Fruit fly (Drosophila melanogaster) whole organism, pupa: ENCODE measurements around the gene pb.

ENCODE experiments used
- CG10348 ChIP-seq: fragments of 200-800 bp; sonication (Bioruptor generic); IDR thresholded peaks from 2 replicates; pipeline ENCODE4 v1.3.6; 2022; ENCODE audit warnings: missing biosample characterization, missing genetic modification characterization
- CG12605 ChIP-seq: fragments of 200-800 bp; sonication (Bioruptor generic); IDR thresholded peaks from 2 replicates; pipeline ENCODE4 v1.3.6; 2022; ENCODE audit warnings: missing biosample characterization, missing genetic modification characterization
- CG13204 ChIP-seq: fragments of 200-800 bp; sonication (Bioruptor generic); optimal IDR thresholded peaks from 2 replicates; lab custom pipeline; 2018; ENCODE audit warnings: missing biosample characterization, mild to moderate bottlenecking, missing genetic modification characterization, moderate library complexity
- CG14655 ChIP-seq: fragments of 200-800 bp; sonication (Bioruptor generic); optimal IDR thresholded peaks from 3 replicates; lab custom pipeline; 2017; ENCODE audit warnings: mild to moderate bottlenecking, missing biosample characterization, missing genetic modification reagents, missing genetic modification characterization
- CG15710 ChIP-seq: fragments of 200-800 bp; sonication (Bioruptor generic); optimal IDR thresholded peaks from 2 replicates; lab custom pipeline; 2018; ENCODE audit warnings: missing biosample characterization, mild to moderate bottlenecking, missing genetic modification characterization, moderate library complexity
- CG17806 ChIP-seq: fragments of 200-800 bp; sonication (Bioruptor generic); optimal IDR thresholded peaks from 2 replicates; lab custom pipeline; 2018; ENCODE audit warnings: missing biosample characterization, mild to moderate bottlenecking, missing genetic modification characterization, moderate library complexity
- CG32121 ChIP-seq: fragments of 200-800 bp; sonication (Bioruptor generic); IDR thresholded peaks from 2 replicates; pipeline ENCODE4 v1.3.6; 2022; ENCODE audit warnings: missing biosample characterization, missing genetic modification characterization
- CG34367 ChIP-seq: fragments of 200-800 bp; sonication (Bioruptor generic); optimal IDR thresholded peaks from 2 replicates; lab custom pipeline; 2018; ENCODE audit warnings: missing biosample characterization, mild to moderate bottlenecking, missing genetic modification characterization
- CG4496 ChIP-seq: fragments of 200-800 bp; sonication (Bioruptor generic); IDR thresholded peaks from 3 replicates; pipeline ENCODE4 v1.3.6; 2022; ENCODE audit warnings: missing biosample characterization, missing genetic modification characterization
- CG8159 ChIP-seq: fragments of 200-800 bp; sonication (Bioruptor generic); optimal IDR thresholded peaks from 3 replicates; lab custom pipeline; 2018; ENCODE audit warnings: missing biosample characterization, mild to moderate bottlenecking, missing genetic modification characterization, moderate library complexity
- CG8301 ChIP-seq: fragments of 200-800 bp; sonication (Bioruptor generic); optimal IDR thresholded peaks from 2 replicates; lab custom pipeline; 2018; ENCODE audit warnings: missing biosample characterization, mild to moderate bottlenecking, missing genetic modification characterization
- CG9948 ChIP-seq: fragments of 200-800 bp; sonication (Bioruptor generic); optimal IDR thresholded peaks from 2 replicates; lab custom pipeline; 2018; ENCODE audit warnings: missing biosample characterization, mild to moderate bottlenecking, missing genetic modification characterization, moderate library complexity
- D1 ChIP-seq: fragments of 200-800 bp; sonication (Bioruptor generic); optimal IDR thresholded peaks from 2 replicates; lab custom pipeline; 2018; ENCODE audit warnings: missing biosample characterization, mild to moderate bottlenecking, missing genetic modification characterization, moderate library complexity
- EcR ChIP-seq: fragments of 200-800 bp; sonication (Bioruptor generic); optimal IDR thresholded peaks from 3 replicates; lab custom pipeline; 2019; ENCODE audit warnings: missing biosample characterization, missing genetic modification characterization, mild to moderate bottlenecking, moderate library complexity, missing genetic modification reagents
- Ets98B ChIP-seq: fragments of 200-800 bp; sonication (Bioruptor generic); IDR thresholded peaks from 2 replicates; pipeline ENCODE4 v1.3.6; 2022; ENCODE audit warnings: missing biosample characterization, missing genetic modification characterization
- Pif1A ChIP-seq: fragments of 200-800 bp; sonication (Bioruptor generic); optimal IDR thresholded peaks from 3 replicates; lab custom pipeline; 2016; ENCODE audit warnings: missing biosample characterization, missing genetic modification characterization
- Pif1B ChIP-seq: fragments of 200-800 bp; sonication (Bioruptor generic); optimal IDR thresholded peaks from 3 replicates; lab custom pipeline; 2016; ENCODE audit warnings: missing biosample characterization, missing genetic modification characterization
- Snoo ChIP-seq: fragments of 200-800 bp; sonication (Bioruptor generic); optimal IDR thresholded peaks from 3 replicates; lab custom pipeline; 2017; ENCODE audit warnings: missing biosample characterization, mild to moderate bottlenecking, missing genetic modification characterization, inconsistent platforms
- fd96Ca ChIP-seq: fragments of 200-800 bp; sonication (Bioruptor generic); IDR thresholded peaks from 3 replicates; pipeline ENCODE4 v1.3.6; 2022; ENCODE audit warnings: missing biosample characterization, missing genetic modification characterization
- gl ChIP-seq: fragments of 200-800 bp; sonication (Bioruptor generic); optimal IDR thresholded peaks from 2 replicates; lab custom pipeline; 2018; ENCODE audit warnings: missing biosample characterization, mild to moderate bottlenecking, missing genetic modification characterization
- rn ChIP-seq: fragments of 200-800 bp; sonication (Bioruptor generic); IDR thresholded peaks from 2 replicates; pipeline ENCODE4 v1.3.6; 2022; ENCODE audit warnings: missing biosample characterization, missing genetic modification characterization

The pb gene

dm6 chr3R:6696221-6696749 lies 45.6 kb downstream of the pb start, which contains the start of gene Ccp84Ac:
Gene Ccp84Ac, minus strand, starts transcription at chr3R:6696271.
- TF ChIP-seq Snoo (tag; lab: Kevin White, UChicago) (no peak), CG8159 (tag; lab: Kevin White, UChicago) (no peak), CG15710 (tag; lab: Kevin White, UChicago) (no peak), CG32121 (GFP tag; lab: Robert Waterston, UW) (no peak), CG9948 (tag; lab: Kevin White, UChicago) (no peak), CG34367 (tag; lab: Kevin White, UChicago) (no peak), gl (tag; lab: Kevin White, UChicago) (no peak), rn (no peak), CG10348 (GFP tag; lab: Robert Waterston, UW) (no peak), CG12605 (GFP tag; lab: Robert Waterston, UW) (no peak), CG17806 (tag; lab: Kevin White, UChicago) (no peak), Ets98B (GFP tag; lab: Robert Waterston, UW) (no peak), D1 (no peak), CG4496 (GFP tag; lab: Robert Waterston, UW) (no peak)

dm6 chr3R:6692432-6692831 lies 49.4 kb downstream of the pb start, which contains the start of gene Ccp84Ad:
Gene Ccp84Ad, plus strand, starts transcription at chr3R:6692732.
- TF ChIP-seq Ets98B (GFP tag; lab: Robert Waterston, UW) = no peak
- TF ChIP-seq CG15710 (tag; lab: Kevin White, UChicago) = no peak
- no peak for TF ChIP-seq CG10348 (GFP tag; lab: Robert Waterston, UW)
- no peak for TF ChIP-seq Snoo (tag; lab: Kevin White, UChicago)
- TF ChIP-seq CG8159 (tag; lab: Kevin White, UChicago) = no peak
- no peak for TF ChIP-seq Pif1B (GFP tag; lab: Kevin White, UChicago)
- TF ChIP-seq CG14655 (GFP tag; lab: Kevin White, UChicago) = no peak
- TF ChIP-seq CG32121 (GFP tag; lab: Robert Waterston, UW) = no peak
- TF ChIP-seq CG13204 (GFP tag; lab: Kevin White, UChicago) = no peak
- TF ChIP-seq EcR = no peak
- no peak for TF ChIP-seq gl (tag; lab: Kevin White, UChicago)
- TF ChIP-seq CG8301 (tag; lab: Kevin White, UChicago) = no peak

- no peak for TF ChIP-seq EcR
- TF ChIP-seq CG15710 (tag; lab: Kevin White, UChicago) = no peak
- TF ChIP-seq Snoo (tag; lab: Kevin White, UChicago) = no peak
- no peak for TF ChIP-seq gl (tag; lab: Kevin White, UChicago)
- no peak for TF ChIP-seq CG9948 (tag; lab: Kevin White, UChicago)
- no peak for TF ChIP-seq Pif1B (GFP tag; lab: Kevin White, UChicago)
- TF ChIP-seq CG14655 (GFP tag; lab: Kevin White, UChicago) = no peak
- TF ChIP-seq CG8301 (tag; lab: Kevin White, UChicago) = no peak
- no peak for TF ChIP-seq CG12605 (GFP tag; lab: Robert Waterston, UW)
- no peak for TF ChIP-seq CG32121 (GFP tag; lab: Robert Waterston, UW)
- TF ChIP-seq fd96Ca (GFP tag; lab: Robert Waterston, UW) = no peak
- TF ChIP-seq CG34367 (tag; lab: Kevin White, UChicago) = no peak
- no peak for TF ChIP-seq CG4496 (GFP tag; lab: Robert Waterston, UW)
- no peak for TF ChIP-seq Ets98B (GFP tag; lab: Robert Waterston, UW)
- TF ChIP-seq CG8159 (tag; lab: Kevin White, UChicago) = no peak
- no peak for TF ChIP-seq Pif1A (GFP tag; lab: Kevin White, UChicago)
- no peak for TF ChIP-seq rn
- TF ChIP-seq D1 = no peak
- TF ChIP-seq CG17806 (tag; lab: Kevin White, UChicago) = no peak
Measured at dm6 chr3R:6691658-6692057, 50.2 kb downstream of the pb start, which contains the start of gene Ccp84Ae. Gene Ccp84Ae, minus strand, starts transcription at chr3R:6691758.

dm6 chr3R:6690139-6690538 lies 51.7 kb downstream of the pb start, which contains the start of gene Ccp84Af:
Gene Ccp84Af, minus strand, starts transcription at chr3R:6690239.
- no peak for TF ChIP-seq CG15710 (tag; lab: Kevin White, UChicago)
- TF ChIP-seq CG8159 (tag; lab: Kevin White, UChicago) = no peak
- no peak for TF ChIP-seq fd96Ca (GFP tag; lab: Robert Waterston, UW)
- TF ChIP-seq CG10348 (GFP tag; lab: Robert Waterston, UW) = no peak

- TF ChIP-seq CG32121 (GFP tag; lab: Robert Waterston, UW) (no peak), D1 (no peak), Pif1A (GFP tag; lab: Kevin White, UChicago) (no peak), fd96Ca (GFP tag; lab: Robert Waterston, UW) (no peak), CG10348 (GFP tag; lab: Robert Waterston, UW) (no peak), CG14655 (GFP tag; lab: Kevin White, UChicago) (no peak), CG8301 (tag; lab: Kevin White, UChicago) (no peak), gl (tag; lab: Kevin White, UChicago) (no peak)
Measured at dm6 chr3R:6688160-6688559, 53.7 kb downstream of the pb start.

dm6 chr3R:6687219-6687618 lies 54.6 kb downstream of the pb start:
- no peak for TF ChIP-seq CG4496 (GFP tag; lab: Robert Waterston, UW)
- TF ChIP-seq rn = no peak
- no peak for TF ChIP-seq CG17806 (tag; lab: Kevin White, UChicago)
- TF ChIP-seq CG32121 (GFP tag; lab: Robert Waterston, UW) = no peak
- no peak for TF ChIP-seq CG13204 (GFP tag; lab: Kevin White, UChicago)
- TF ChIP-seq CG12605 (GFP tag; lab: Robert Waterston, UW) = no peak
- no peak for TF ChIP-seq CG14655 (GFP tag; lab: Kevin White, UChicago)
- no peak for TF ChIP-seq CG10348 (GFP tag; lab: Robert Waterston, UW)
- no peak for TF ChIP-seq Snoo (tag; lab: Kevin White, UChicago)
- TF ChIP-seq Pif1A (GFP tag; lab: Kevin White, UChicago) = no peak
